Worm (Caenorhabditis elegans): ENCODE measurements around the gene F33G12.3.

Gene F33G12.3

ce11 chrII:4999122-4999521 is 34.7 kb downstream of the F33G12.3 start, which contains the start of gene citk-2 (continued):
- no peak for TF ChIP-seq mes-4 (tag; optimal IDR thresholded peaks at IDR 0.05)
- TF ChIP-seq zim-3 (tag; optimal IDR thresholded peaks at IDR 0.05), result no peak
- no peak for TF ChIP-seq egrh-3 (GFP tag; IDR thresholded peaks at IDR 0.05)
- TF ChIP-seq ceh-100 (GFP tag; IDR thresholded peaks at IDR 0.05), result peak; percentile 73
- TF ChIP-seq F57C9.4 (tag; optimal IDR thresholded peaks at IDR 0.05), result no peak
- no peak for TF ChIP-seq repo-1 (tag; optimal IDR thresholded peaks at IDR 0.05)
- TF ChIP-seq cebp-1 (GFP tag; IDR thresholded peaks at IDR 0.05), result no peak
- no peak for TF ChIP-seq cebp-1 (tag; optimal IDR thresholded peaks at IDR 0.05)
- TF ChIP-seq F55B11.4 (tag; optimal IDR thresholded peaks at IDR 0.05; ENCODE audit: borderline replicate concordance, insufficient read depth), result no peak
- no peak for TF ChIP-seq rec-8 (tag; optimal IDR thresholded peaks at IDR 0.05)
- TF ChIP-seq B0019.2 (GFP tag; conservative IDR thresholded peaks at IDR 0.05), result no peak
- no peak for TF ChIP-seq mxl-1 (tag; optimal IDR thresholded peaks at IDR 0.05)
- no peak for TF ChIP-seq attf-6 (GFP tag; IDR thresholded peaks at IDR 0.05)
- TF ChIP-seq snpc-4 (GFP tag; optimal IDR thresholded peaks at IDR 0.05), result no peak
- TF ChIP-seq snpc-4 (tag; optimal IDR thresholded peaks at IDR 0.05), result peak in 1 of 4 experiments; percentile 46
- no peak for TF ChIP-seq B0261.1 (tag; optimal IDR thresholded peaks at IDR 0.05)
- 0 out of 2 replicates have a peak, but pooled peaks have one; percentile 25 for TF ChIP-seq B0336.3 (GFP tag; IDR thresholded peaks at IDR 0.05)
- no peak for TF ChIP-seq nhr-179 (tag; optimal IDR thresholded peaks at IDR 0.05)
- TF ChIP-seq somi-1 (GFP tag; optimal IDR thresholded peaks at IDR 0.05), result no peak
- TF ChIP-seq tbx-9 (tag; optimal IDR thresholded peaks at IDR 0.05; ENCODE audit: borderline replicate concordance), result no peak
- no peak for TF ChIP-seq gei-17 (GFP tag; optimal IDR thresholded peaks at IDR 0.05)
- no peak for TF ChIP-seq T26A5.8 (tag; optimal IDR thresholded peaks at IDR 0.05)
- no peak for TF ChIP-seq lin-40 (tag; optimal IDR thresholded peaks at IDR 0.05)
- TF ChIP-seq hmg-20 (GFP tag; IDR thresholded peaks at IDR 0.05), result no peak
- no peak for TF ChIP-seq nhr-80 (tag; optimal IDR thresholded peaks at IDR 0.05)
- no peak for TF ChIP-seq akir-1 (GFP tag; optimal IDR thresholded peaks at IDR 0.05)
- no peak for TF ChIP-seq nfya-1 (tag; optimal IDR thresholded peaks at IDR 0.05; ENCODE audit: borderline replicate concordance, insufficient read depth)
- no peak for TF ChIP-seq K12H6.12 (tag; optimal IDR thresholded peaks at IDR 0.05)
- TF ChIP-seq unc-62 (GFP tag; optimal IDR thresholded peaks at IDR 0.05), result no peak
- TF ChIP-seq bed-1 (GFP tag; IDR thresholded peaks at IDR 0.05), result no peak
- no peak for TF ChIP-seq Y67H2A.10 (GFP tag; conservative IDR thresholded peaks at IDR 0.05)
- TF ChIP-seq ztf-22 (GFP tag; optimal IDR thresholded peaks at IDR 0.05), result no peak
- no peak for TF ChIP-seq hlh-26 (GFP tag; conservative IDR thresholded peaks at IDR 0.05)
- peak; percentile 59 for TF ChIP-seq F33H1.4 (GFP tag; IDR thresholded peaks at IDR 0.05)
- no peak for TF ChIP-seq dpff-1 (tag; optimal IDR thresholded peaks at IDR 0.05)
- 0 out of 2 replicates have a peak, but pooled peaks have one; percentile 37 for TF ChIP-seq ceh-91 (GFP tag; IDR thresholded peaks at IDR 0.05)
- TF ChIP-seq let-607 (tag; optimal IDR thresholded peaks at IDR 0.05), result no peak
- no peak for TF ChIP-seq Y95B8A.8 (GFP tag; IDR thresholded peaks at IDR 0.05)
- 0 out of 2 replicates have a peak, but pooled peaks have one; percentile 77 for TF ChIP-seq Y56A3A.18 (GFP tag; IDR thresholded peaks at IDR 0.05)
- peak; percentile 97 for TF ChIP-seq lin-54 (GFP tag; optimal IDR thresholded peaks at IDR 0.05)
- TF ChIP-seq hlh-12 (tag; optimal IDR thresholded peaks at IDR 0.05), result no peak
- no peak for TF ChIP-seq hsf-1 (GFP tag; IDR thresholded peaks at IDR 0.05)
- no peak for TF ChIP-seq F49E8.2 (tag; optimal IDR thresholded peaks at IDR 0.05; ENCODE audit: insufficient read depth)
- no peak for TF ChIP-seq F37B4.10 (GFP tag; IDR thresholded peaks at IDR 0.05)
- peak; percentile 70; the same call in 1 of the 2 replicates for TF ChIP-seq ekl-4 (GFP tag; IDR thresholded peaks at IDR 0.05)
- TF ChIP-seq madf-10 (tag; optimal IDR thresholded peaks at IDR 0.05), result no peak
- TF ChIP-seq K11D2.4 (GFP tag; IDR thresholded peaks at IDR 0.05), result no peak
- no peak for TF ChIP-seq Y53F4B.3 (GFP tag; IDR thresholded peaks at IDR 0.05)
- peak; percentile 4 for TF ChIP-seq ztf-26 (tag; optimal IDR thresholded peaks at IDR 0.05)
